Worm (Caenorhabditis elegans) whole organism, L3 larva: ENCODE measurements around the gene grd-2.

Experiments
- aly-2 ChIP-seq: fragments of 150-350 bp; optimal IDR thresholded peaks from 2 replicates; lab custom pipeline; 2014; ENCODE audit warnings: missing biosample characterization, missing genetic modification characterization
- ceh-16 ChIP-seq: sonication (generic microtip); optimal IDR thresholded peaks from 2 replicates; lab custom pipeline; 2017; ENCODE audit warnings: missing biosample characterization, missing genetic modification characterization
- ceh-82 ChIP-seq: fragments of 150-350 bp; optimal IDR thresholded peaks from 2 replicates; lab custom pipeline; 2014; ENCODE audit warnings: missing biosample characterization, missing genetic modification characterization
- daf-12 ChIP-seq: fragments of 150-350 bp; optimal IDR thresholded peaks from 2 replicates; lab custom pipeline; 2014; ENCODE audit warnings: missing biosample characterization, missing genetic modification reagents, missing genetic modification characterization
- egl-5 ChIP-seq: fragments of 150-350 bp; optimal IDR thresholded peaks from 2 replicates; lab custom pipeline; 2017; ENCODE audit warnings: missing biosample characterization, missing genetic modification reagents, missing genetic modification characterization, inconsistent platforms
- elt-2 ChIP-seq: sonication (generic microtip); optimal IDR thresholded peaks from 2 replicates; lab custom pipeline; 2016; ENCODE audit warnings: missing genetic modification reagents, mild to moderate bottlenecking, missing genetic modification characterization, missing compliant biosample characterization
- hmg-11 ChIP-seq: sonication (generic microtip); optimal IDR thresholded peaks from 2 replicates; lab custom pipeline; 2016; ENCODE audit warnings: missing genetic modification characterization, missing compliant biosample characterization
- nfya-1 ChIP-seq: sonication (generic microtip); optimal IDR thresholded peaks from 2 replicates; lab custom pipeline; 2017; ENCODE audit warnings: missing genetic modification characterization, mild to moderate bottlenecking, missing compliant biosample characterization, antibody characterized with exemption, moderate library complexity; ENCODE audit not compliant: insufficient read depth
- nhr-23 ChIP-seq: fragments of 150-350 bp; optimal IDR thresholded peaks from 2 replicates; lab custom pipeline; 2014; ENCODE audit warnings: missing biosample characterization, missing genetic modification reagents, missing genetic modification characterization
- nhr-25 ChIP-seq: sonication (generic microtip); optimal IDR thresholded peaks from 2 replicates; lab custom pipeline; 2017; ENCODE audit warnings: missing biosample characterization, missing genetic modification characterization

Gene grd-2

DNA sequence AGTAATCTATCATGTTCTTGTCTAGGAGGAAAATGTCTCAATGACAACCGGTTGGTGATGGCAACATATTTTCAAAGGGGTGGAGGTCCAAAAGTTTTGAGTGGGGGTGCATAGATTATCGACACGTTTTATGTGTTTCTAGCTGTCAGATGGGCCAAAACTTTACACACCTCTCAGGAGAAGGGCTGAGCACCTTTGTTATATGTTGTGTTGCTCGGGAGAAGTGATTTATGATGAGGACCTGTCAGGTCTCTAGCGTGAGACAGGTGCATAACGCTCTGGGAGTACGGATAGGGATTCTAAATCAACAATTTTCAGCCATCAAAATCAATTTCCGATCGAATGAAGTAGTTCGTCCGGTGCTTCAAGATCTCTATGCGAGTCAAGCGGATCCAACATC, 47.0 kb downstream of the grd-2 start:
- TF ChIP-seq daf-12 (no peak), egl-5 (tag; lab: Kevin White, UChicago) (no peak), elt-2 (no peak), ceh-82 (tag; lab: Kevin White, UChicago) (no peak)

DNA sequence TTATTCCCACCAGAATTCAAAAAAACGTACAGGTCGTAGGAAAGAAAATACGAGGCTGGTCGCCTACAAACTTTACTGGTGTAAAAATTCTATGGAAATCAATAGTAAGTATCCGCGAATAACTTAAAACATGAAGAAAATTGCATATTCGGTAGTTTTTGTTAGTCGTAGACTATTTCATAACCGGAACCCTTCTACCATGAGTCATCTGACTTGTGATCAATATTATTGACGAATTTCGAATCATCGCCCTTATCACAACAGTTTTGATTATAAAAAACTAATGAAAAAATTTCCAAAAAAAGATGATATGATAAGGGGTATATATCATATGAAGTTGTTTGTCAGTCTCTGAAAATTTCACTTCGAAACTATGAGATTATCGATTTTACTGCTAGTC, 50.4 kb downstream of the grd-2 start, which contains the start of gene W01F3.2:
W01F3.2 (plus strand) TSS at position 301 of the 400 bp plus-strand sequence.
- no peak for TF ChIP-seq ceh-16 (tag; lab: Kevin White, UChicago)
- TF ChIP-seq aly-2 (tag; lab: Kevin White, UChicago) = no peak
- no peak for TF ChIP-seq hmg-11

DNA sequence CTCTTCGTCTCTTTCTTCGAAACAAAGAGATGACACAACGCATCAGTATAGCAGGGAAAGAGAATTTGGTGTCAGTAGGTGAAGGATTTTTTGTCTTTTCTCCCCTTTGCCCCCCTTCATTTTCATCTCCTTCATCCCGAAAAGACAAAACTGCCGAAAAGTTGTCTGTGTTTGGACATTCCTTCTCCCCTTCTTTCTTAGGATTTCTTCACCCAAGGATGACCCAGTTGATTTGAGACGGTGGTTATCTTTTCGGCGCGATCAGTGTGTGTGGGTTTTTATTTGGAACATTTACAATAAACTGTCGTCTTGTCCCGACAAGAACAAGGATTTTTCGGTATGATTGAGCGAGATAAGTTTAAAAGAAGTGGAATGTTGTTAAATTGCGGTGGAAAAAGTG, 52.9 kb downstream of the grd-2 start:
- TF ChIP-seq nfya-1 (no peak), nhr-25 (tag; lab: Kevin White, UChicago) (no peak), nhr-23 (tag; lab: Kevin White, UChicago) (peak; percentile 74)
